Worm (Caenorhabditis elegans): ENCODE results near the gene str-185.

str-185 gene

ce11 chrIV:4413114-4413513 lies 16.7 kb downstream of the str-185 start:
- TF ChIP-seq mdt-29 (GFP tag; IDR thresholded peaks at IDR 0.05) (no peak), aha-1 (tag) (peak; percentile 86), mes-2 (tag; optimal IDR thresholded peaks at IDR 0.05; ENCODE audit: poor library complexity, severe bottlenecking) (no peak), D1046.2 (GFP tag; IDR thresholded peaks at IDR 0.05) (no peak), spr-1 (tag; optimal IDR thresholded peaks at IDR 0.05) (no peak), unc-62 (GFP tag; optimal IDR thresholded peaks at IDR 0.05 in 1 of 2) (peak in 1 of 2 experiments; percentile 84), unc-62 (tag; optimal IDR thresholded peaks at IDR 0.05) (no peak), ZK546.5 (tag; optimal IDR thresholded peaks at IDR 0.05) (no peak), fkh-10 (GFP tag; optimal IDR thresholded peaks at IDR 0.05) (no peak), rbr-2 (tag; optimal IDR thresholded peaks at IDR 0.05) (no peak), Y5F2A.4 (GFP tag; optimal IDR thresholded peaks at IDR 0.05) (no peak), ceh-82 (tag; optimal IDR thresholded peaks at IDR 0.05) (no peak), gei-8 (GFP tag; optimal IDR thresholded peaks at IDR 0.05) (peak; percentile 18), dve-1 (tag; optimal IDR thresholded peaks at IDR 0.05; ENCODE audit: insufficient read depth) (no peak), dpl-1 (GFP tag; optimal IDR thresholded peaks at IDR 0.05) (no peak), php-3 (GFP tag; IDR thresholded peaks at IDR 0.05) (no peak), hlh-11 (tag; optimal IDR thresholded peaks at IDR 0.05) (no peak), lin-29 (GFP tag; IDR thresholded peaks at IDR 0.05) (no peak), lir-3 (tag; optimal IDR thresholded peaks at IDR 0.05) (no peak), attf-4 (tag; optimal IDR thresholded peaks at IDR 0.05) (no peak), saeg-2 (GFP tag; IDR thresholded peaks at IDR 0.05) (no peak), zip-11 (GFP tag; IDR thresholded peaks at IDR 0.05) (no peak), egl-27 (tag; optimal IDR thresholded peaks at IDR 0.05) (no peak), lin-38 (GFP tag; IDR thresholded peaks at IDR 0.05) (no peak), dmd-9 (GFP tag; IDR thresholded peaks at IDR 0.05) (no peak), unc-39 (tag; optimal IDR thresholded peaks at IDR 0.05) (no peak), egl-43 (GFP tag; IDR thresholded peaks at IDR 0.05) (no peak), mxl-2 (GFP tag; conservative IDR thresholded peaks at IDR 0.05) (no peak), sdz-12 (GFP tag; optimal IDR thresholded peaks at IDR 0.05) (peak; percentile 10), lin-1 (GFP tag; IDR thresholded peaks at IDR 0.05) (no peak), tra-1 (GFP tag; IDR thresholded peaks at IDR 0.05) (no peak), daf-12 (tag; optimal IDR thresholded peaks at IDR 0.05) (no peak), nhr-41 (GFP tag; IDR thresholded peaks at IDR 0.05) (no peak), mep-1 (tag; optimal IDR thresholded peaks at IDR 0.05) (no peak), aly-2 (tag; optimal IDR thresholded peaks at IDR 0.05) (no peak)

- no peak for TF ChIP-seq unc-62 (GFP tag; optimal IDR thresholded peaks at IDR 0.05 in 1 of 2)
- TF ChIP-seq unc-62 (tag; optimal IDR thresholded peaks at IDR 0.05): no peak
- no peak for TF ChIP-seq arid-1 (GFP tag; conservative IDR thresholded peaks at IDR 0.05)
- TF ChIP-seq set-16 (GFP tag; IDR thresholded peaks at IDR 0.05): peak; percentile 67
- TF ChIP-seq unc-130 (GFP tag; optimal IDR thresholded peaks at IDR 0.05): no peak
- no peak for TF ChIP-seq madf-9 (GFP tag; conservative IDR thresholded peaks at IDR 0.05)
Observed at ce11 chrIV:4411948-4412335, 17.9 kb downstream of the str-185 start.

ce11 chrIV:4411311-4411947 lies 18.4 kb downstream of the str-185 start:
- 0 out of 2 replicates have a peak, but pooled peaks have one; percentile 15 for TF ChIP-seq zfp-3 (GFP tag; conservative IDR thresholded peaks at IDR 0.05)
- no peak for TF ChIP-seq mdl-1 (tag; optimal IDR thresholded peaks at IDR 0.05)
- no peak for TF ChIP-seq D1046.2 (GFP tag; IDR thresholded peaks at IDR 0.05)
- TF ChIP-seq aha-1 (tag): peak; percentile 2
- peak in 1 of 2 experiments; percentile 5 for TF ChIP-seq hif-1 (tag; optimal IDR thresholded peaks at IDR 0.05)
- TF ChIP-seq lin-1 (GFP tag; IDR thresholded peaks at IDR 0.05): no peak
- peak in 1 of 2 experiments; percentile 95 for TF ChIP-seq unc-62 (GFP tag; optimal IDR thresholded peaks at IDR 0.05 in 1 of 2)
- no peak for TF ChIP-seq unc-62 (tag; optimal IDR thresholded peaks at IDR 0.05)
- TF ChIP-seq unc-39 (tag; optimal IDR thresholded peaks at IDR 0.05): no peak
- no peak for TF ChIP-seq vab-7 (GFP tag; IDR thresholded peaks at IDR 0.05)
- peak; percentile 1 for TF ChIP-seq ama-1 (optimal IDR thresholded peaks at IDR 0.05)
